Worm (Caenorhabditis elegans) whole organism, young adult: Measurements from ENCODE around the gene arl-8.
A peak's percentile ranks its signal among the peaks of the same experiment; 100 is the strongest.

ENCODE experiments used
- B0261.1 ChIP-seq: sonication (generic microtip); optimal IDR thresholded peaks from 2 replicates; lab custom pipeline; 2016; ENCODE audit warnings: mild to moderate bottlenecking, missing genetic modification characterization, moderate library complexity, missing compliant biosample characterization
- F10E7.11 ChIP-seq: sonication (generic microtip); optimal IDR thresholded peaks from 2 replicates; lab custom pipeline; 2017; ENCODE audit warnings: mild to moderate bottlenecking, missing genetic modification characterization, moderate library complexity, missing compliant biosample characterization
- F22D6.2 ChIP-seq: sonication (generic microtip); optimal IDR thresholded peaks from 2 replicates; lab custom pipeline; 2016; ENCODE audit warnings: mild to moderate bottlenecking, missing genetic modification characterization, missing compliant biosample characterization
- F37B4.10 ChIP-seq: fragments of 200-800 bp; sonication (Bioruptor generic); IDR thresholded peaks from 2 replicates; pipeline ENCODE4 v1.3.6; 2022; ENCODE audit warnings: missing genetic modification characterization, missing compliant biosample characterization
- F55B11.4 ChIP-seq: sonication (generic microtip); optimal IDR thresholded peaks from 2 replicates; lab custom pipeline; 2016; ENCODE audit warnings: missing compliant biosample characterization, missing genetic modification characterization, borderline replicate concordance; ENCODE audit not compliant: insufficient read depth
- K11D2.4 ChIP-seq: fragments of 200-800 bp; sonication (Bioruptor generic); IDR thresholded peaks from 2 replicates; pipeline ENCODE4 v1.3.6; 2022; ENCODE audit warnings: missing genetic modification reagents, missing genetic modification characterization, missing compliant biosample characterization
- Y67H2A.10 ChIP-seq: fragments of 200-800 bp; sonication (Bioruptor generic); conservative IDR thresholded peaks from 2 replicates; pipeline ENCODE4 v1.3.6; 2022; ENCODE audit warnings: missing genetic modification reagents, missing genetic modification characterization, missing compliant biosample characterization
- aptf-2 ChIP-seq: fragments of 200-800 bp; sonication (Bioruptor generic); conservative IDR thresholded peaks from 2 replicates; pipeline ENCODE4 v1.3.6; 2022; ENCODE audit warnings: missing genetic modification reagents, missing genetic modification characterization, missing compliant biosample characterization
- aptf-3 ChIP-seq: fragments of 200-800 bp; sonication (Bioruptor generic); IDR thresholded peaks from 2 replicates; pipeline ENCODE4 v1.3.6; 2022; ENCODE audit warnings: missing genetic modification characterization, missing compliant biosample characterization
- athp-1 ChIP-seq: sonication (generic microtip); optimal IDR thresholded peaks from 2 replicates; lab custom pipeline; 2017; ENCODE audit warnings: mild to moderate bottlenecking, missing genetic modification characterization, missing compliant biosample characterization
- attf-5 ChIP-seq: fragments of 200-800 bp; sonication (Bioruptor generic); optimal IDR thresholded peaks from 2 replicates; lab custom pipeline; 2018; ENCODE audit warnings: mild to moderate bottlenecking, missing genetic modification characterization, missing compliant biosample characterization
- cebp-1 ChIP-seq, 2 experiments: fragments of 200-800 bp in 1 of 2; sonication (Bioruptor generic) in 1 of 2; sonication (generic microtip) in 1 of 2; IDR thresholded peaks in 1 of 2; optimal IDR thresholded peaks in 1 of 2; 2 replicates each; pipeline versions ENCODE4 v1.3.6 to Lab custom; 2017 to 2022; ENCODE audit warnings: missing compliant biosample characterization in 2 of 2, missing genetic modification characterization in 2 of 2, mild to moderate bottlenecking in 1 of 2, missing genetic modification reagents in 1 of 2, moderate library complexity in 1 of 2
- ceh-40 ChIP-seq: fragments of 200-800 bp; sonication (Bioruptor generic); IDR thresholded peaks from 2 replicates; pipeline ENCODE4 v1.3.6; 2022; ENCODE audit warnings: missing genetic modification characterization, missing compliant biosample characterization
- ceh-58 ChIP-seq: fragments of 200-800 bp; sonication (Bioruptor generic); IDR thresholded peaks from 2 replicates; pipeline ENCODE4 v1.3.6; 2022; ENCODE audit warnings: missing genetic modification characterization, missing compliant biosample characterization
- ceh-91 ChIP-seq: fragments of 200-800 bp; sonication (Bioruptor generic); IDR thresholded peaks from 2 replicates; pipeline ENCODE4 v1.3.6; 2022; ENCODE audit warnings: missing genetic modification reagents, missing genetic modification characterization, missing compliant biosample characterization
- die-1 ChIP-seq: sonication (generic microtip); optimal IDR thresholded peaks from 2 replicates; lab custom pipeline; 2016; ENCODE audit warnings: missing genotype, mild to moderate bottlenecking, missing genetic modification characterization, missing compliant biosample characterization
- dpff-1 ChIP-seq: sonication (generic microtip); optimal IDR thresholded peaks from 2 replicates; lab custom pipeline; 2017; ENCODE audit warnings: mild to moderate bottlenecking, missing genetic modification characterization, missing compliant biosample characterization
- egl-18 ChIP-seq: fragments of 200-800 bp; sonication (Bioruptor generic); IDR thresholded peaks from 2 replicates; pipeline ENCODE4 v1.3.6; 2022; ENCODE audit warnings: missing genetic modification reagents, missing genetic modification characterization, missing compliant biosample characterization
- ekl-4 ChIP-seq: fragments of 200-800 bp; sonication (Bioruptor generic); IDR thresholded peaks from 2 replicates; pipeline ENCODE4 v1.3.6; 2022; ENCODE audit warnings: missing genetic modification reagents, missing genetic modification characterization, missing compliant biosample characterization
- fkh-3 ChIP-seq: sonication (generic microtip); optimal IDR thresholded peaks from 2 replicates; lab custom pipeline; 2016; ENCODE audit warnings: mild to moderate bottlenecking, missing genetic modification characterization, missing compliant biosample characterization
- hmg-1.2 ChIP-seq: fragments of 200-800 bp; sonication (Bioruptor generic); IDR thresholded peaks from 2 replicates; pipeline ENCODE4 v1.3.6; 2022; ENCODE audit warnings: missing genetic modification reagents, missing genetic modification characterization, missing compliant biosample characterization
- hmg-20 ChIP-seq: fragments of 200-800 bp; sonication (Bioruptor generic); IDR thresholded peaks from 2 replicates; pipeline ENCODE4 v1.3.6; 2022; ENCODE audit warnings: missing genetic modification reagents, missing genetic modification characterization, missing compliant biosample characterization
- hsf-1 ChIP-seq: fragments of 200-800 bp; sonication (Bioruptor generic); IDR thresholded peaks from 2 replicates; pipeline ENCODE4 v1.3.6; 2022; ENCODE audit warnings: missing genetic modification reagents, missing genetic modification characterization, missing compliant biosample characterization
- let-607 ChIP-seq, 2 experiments: fragments of 200-800 bp in 1 of 2; sonication (Bioruptor generic) in 1 of 2; sonication (generic microtip) in 1 of 2; optimal IDR thresholded peaks; 2 replicates each; lab custom pipeline; 2016 to 2018; ENCODE audit warnings: mild to moderate bottlenecking in 2 of 2, missing compliant biosample characterization in 2 of 2, missing genetic modification characterization in 2 of 2, moderate library complexity in 2 of 2, missing genotype in 1 of 2
- lin-35 ChIP-seq, 3 experiments: fragments of 150-350 bp in 2 of 3; sonication (generic microtip) in 1 of 3; optimal IDR thresholded peaks; 2 replicates each; lab custom pipeline; 2014 to 2018; ENCODE audit warnings: missing biosample characterization in 3 of 3, missing genetic modification characterization in 3 of 3, missing genetic modification reagents in 3 of 3
- lin-40 ChIP-seq: sonication (generic microtip); optimal IDR thresholded peaks from 2 replicates; lab custom pipeline; 2016; ENCODE audit warnings: missing genetic modification characterization, mild to moderate bottlenecking, missing compliant biosample characterization, missing genotype, missing genetic modification reagents
- lin-54 ChIP-seq: fragments of 200-800 bp; sonication (Bioruptor generic); optimal IDR thresholded peaks from 2 replicates; lab custom pipeline; 2018; ENCODE audit warnings: mild to moderate bottlenecking, missing genetic modification characterization, missing compliant biosample characterization
- lsl-1 ChIP-seq: fragments of 200-800 bp; sonication (Bioruptor generic); optimal IDR thresholded peaks from 2 replicates; lab custom pipeline; 2018; ENCODE audit warnings: mild to moderate bottlenecking, missing genetic modification characterization, moderate library complexity, missing compliant biosample characterization
- madf-3 ChIP-seq: fragments of 200-800 bp; sonication (Bioruptor generic); IDR thresholded peaks from 2 replicates; pipeline ENCODE4 v1.3.6; 2022; ENCODE audit warnings: missing genetic modification reagents, missing genetic modification characterization, missing compliant biosample characterization
- mes-4 ChIP-seq: sonication (generic microtip); optimal IDR thresholded peaks from 2 replicates; lab custom pipeline; 2016; ENCODE audit warnings: missing genotype, missing genetic modification characterization, missing compliant biosample characterization
- mxl-1 ChIP-seq: sonication (generic microtip); optimal IDR thresholded peaks from 2 replicates; lab custom pipeline; 2016; ENCODE audit warnings: missing genetic modification characterization, missing compliant biosample characterization
- nhr-90 ChIP-seq: sonication (generic microtip); optimal IDR thresholded peaks from 2 replicates; lab custom pipeline; 2016; ENCODE audit warnings: missing genotype, mild to moderate bottlenecking, missing genetic modification characterization, missing compliant biosample characterization
- pbrm-1 ChIP-seq: fragments of 200-800 bp; sonication (Bioruptor generic); IDR thresholded peaks from 2 replicates; pipeline ENCODE4 v1.3.6; 2022; ENCODE audit warnings: missing genetic modification reagents, missing genetic modification characterization, missing compliant biosample characterization
- pha-4 ChIP-seq: fragments of 150-350 bp; sonication (generic microtip); optimal IDR thresholded peaks from 2 replicates; lab custom pipeline; 2014; ENCODE audit warnings: missing biosample characterization, missing genetic modification reagents, missing genetic modification characterization
- sea-2 ChIP-seq: fragments of 200-800 bp; sonication (Bioruptor generic); IDR thresholded peaks from 2 replicates; pipeline ENCODE4 v1.3.6; 2022; ENCODE audit warnings: missing genetic modification characterization, missing compliant biosample characterization
- snpc-4 ChIP-seq, 5 experiments: fragments of 150-350 bp in 1 of 5; sonication (generic microtip) in 4 of 5; optimal IDR thresholded peaks; 2 replicates each; lab custom pipeline; 2014 to 2018; ENCODE audit warnings: missing genetic modification characterization in 5 of 5, missing biosample characterization in 3 of 5, antibody characterized with exemption in 2 of 5, mild to moderate bottlenecking in 2 of 5, missing compliant biosample characterization in 2 of 5, missing genotype in 2 of 5, moderate library complexity in 2 of 5, missing genetic modification reagents in 1 of 5
- somi-1 ChIP-seq: fragments of 200-800 bp; sonication (Bioruptor generic); optimal IDR thresholded peaks from 2 replicates; lab custom pipeline; 2018; ENCODE audit warnings: mild to moderate bottlenecking, missing genetic modification characterization, missing compliant biosample characterization
- tbx-9 ChIP-seq: sonication (generic microtip); optimal IDR thresholded peaks from 2 replicates; lab custom pipeline; 2016; ENCODE audit warnings: borderline replicate concordance, missing genetic modification characterization, inconsistent platforms, missing compliant biosample characterization
- tlf-1 ChIP-seq: fragments of 200-800 bp; sonication (Bioruptor generic); optimal IDR thresholded peaks from 2 replicates; lab custom pipeline; 2018; ENCODE audit warnings: mild to moderate bottlenecking, missing genetic modification characterization, missing compliant biosample characterization
- xnd-1 ChIP-seq: sonication (generic microtip); optimal IDR thresholded peaks from 2 replicates; lab custom pipeline; 2016; ENCODE audit warnings: missing genotype, missing genetic modification reagents, missing genetic modification characterization, missing compliant biosample characterization
- zim-3 ChIP-seq: sonication (generic microtip); optimal IDR thresholded peaks from 2 replicates; lab custom pipeline; 2017; ENCODE audit warnings: mild to moderate bottlenecking, missing genetic modification characterization, moderate library complexity, missing compliant biosample characterization
- ztf-18 ChIP-seq: sonication (generic microtip); optimal IDR thresholded peaks from 2 replicates; lab custom pipeline; 2016; ENCODE audit warnings: missing genotype, mild to moderate bottlenecking, missing genetic modification characterization, missing compliant biosample characterization
- ztf-25 ChIP-seq: fragments of 200-800 bp; sonication (Bioruptor generic); IDR thresholded peaks from 2 replicates; pipeline ENCODE4 v1.3.6; 2022; ENCODE audit warnings: missing genetic modification reagents, missing genetic modification characterization, missing compliant biosample characterization
- ztf-28 ChIP-seq: fragments of 200-800 bp; sonication (Bioruptor generic); IDR thresholded peaks from 2 replicates; pipeline ENCODE4 v1.3.6; 2022; ENCODE audit warnings: missing genetic modification reagents, missing genetic modification characterization, missing compliant biosample characterization

Gene arl-8

DNA sequence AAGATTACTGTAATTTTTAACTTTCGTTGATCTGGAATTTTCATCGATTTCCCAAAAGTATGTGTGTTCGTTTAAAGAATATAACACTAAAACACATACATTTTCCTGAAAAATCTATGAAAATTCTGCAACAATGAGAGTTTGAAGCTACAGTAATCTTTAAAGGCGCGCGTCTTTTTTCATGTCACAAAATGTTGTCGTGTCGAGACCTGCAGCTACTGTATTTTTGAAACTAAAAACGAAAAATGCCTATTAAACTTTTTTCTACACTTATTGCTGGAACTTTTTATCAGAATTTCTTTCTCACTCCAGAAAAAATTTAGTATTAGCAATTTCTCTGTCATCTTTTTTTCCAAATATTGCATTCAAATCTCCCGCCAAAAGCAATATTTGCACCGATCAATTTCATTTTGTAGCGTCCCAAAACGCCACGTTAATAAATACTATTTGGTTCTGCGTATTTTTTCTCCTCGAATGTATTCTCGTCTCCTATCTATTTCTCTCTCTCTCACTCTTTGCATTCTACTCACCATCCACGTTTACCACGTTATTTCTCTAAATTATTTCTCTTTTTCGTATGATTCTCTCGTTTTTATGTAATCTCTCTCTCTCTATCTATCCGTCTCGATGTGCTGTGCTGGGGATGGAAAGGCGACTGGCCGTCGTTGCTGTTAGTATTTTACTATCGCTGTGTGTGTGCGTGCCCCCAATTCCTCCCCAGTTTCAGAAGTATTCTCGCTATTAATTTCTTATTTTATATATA, 11.4 kb upstream of the arl-8 start, which contains the start of gene melo-1 (continued):
- TF ChIP-seq let-607 (tag; optimal IDR thresholded peaks at IDR 0.05; lab: Kevin White, UChicago) (peak; percentile 76 to 80), snpc-4 (GFP tag; optimal IDR thresholded peaks at IDR 0.05; lab: Kevin White, UChicago) (no peak), snpc-4 (tag; optimal IDR thresholded peaks at IDR 0.05; lab: Kevin White, UChicago) (peak; percentile 8 to 67 (median 40))

DNA sequence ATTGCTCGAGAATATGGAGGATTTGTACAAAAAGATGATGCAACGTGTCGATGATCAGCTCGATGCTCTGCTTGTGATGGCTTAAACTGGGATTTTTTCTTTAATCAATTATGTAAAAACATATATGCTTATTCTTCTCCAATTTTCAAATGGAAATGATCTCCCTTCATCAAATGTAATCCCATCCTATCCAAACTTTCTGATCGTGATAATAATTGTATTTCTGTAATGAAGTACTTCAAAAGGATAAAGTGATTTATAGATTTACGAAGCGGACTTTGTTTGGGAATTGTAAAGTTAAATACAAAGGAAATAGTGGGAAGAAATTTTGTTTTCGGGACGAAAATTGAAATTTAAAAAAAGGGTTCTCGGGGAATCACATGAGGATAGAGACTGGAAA, 7.4 kb upstream of the arl-8 start:
- TF ChIP-seq pbrm-1 (GFP tag; lab: Robert Waterston, UW) (0 out of 2 replicates have a peak, but pooled peaks have one; percentile 7), aptf-3 (GFP tag; lab: Robert Waterston, UW) (no peak), ekl-4 (GFP tag; lab: Robert Waterston, UW) (0 out of 2 replicates have a peak, but pooled peaks have one; percentile 26), sea-2 (no peak), zim-3 (no peak), tbx-9 (tag; lab: Kevin White, UChicago) (no peak), cebp-1 (GFP tag; IDR thresholded peaks at IDR 0.05; lab: Robert Waterston, UW) (no peak), cebp-1 (tag; optimal IDR thresholded peaks at IDR 0.05; lab: Kevin White, UChicago) (peak; percentile 25), die-1 (peak; percentile 35), F55B11.4 (tag; lab: Kevin White, UChicago) (no peak), let-607 (tag; optimal IDR thresholded peaks at IDR 0.05; lab: Kevin White, UChicago) (peak in 1 of 2 experiments; percentile 20), ztf-25 (GFP tag; lab: Robert Waterston, UW) (no peak), pha-4 (tag; lab: Kevin White, UChicago) (no peak), lin-54 (GFP tag; lab: Kevin White, UChicago) (peak; percentile 21), lsl-1 (peak; percentile 0), hmg-20 (no peak), xnd-1 (no peak), ztf-28 (GFP tag; lab: Robert Waterston, UW) (no peak), fkh-3 (tag; lab: Kevin White, UChicago) (no peak), mes-4 (peak; percentile 12), ceh-91 (no peak), hsf-1 (GFP tag; lab: Robert Waterston, UW) (no peak), ceh-40 (GFP tag; lab: Robert Waterston, UW) (no peak), nhr-90 (tag; lab: Kevin White, UChicago) (no peak), attf-5 (GFP tag; lab: Kevin White, UChicago) (no peak), K11D2.4 (GFP tag; lab: Robert Waterston, UW) (no peak), Y67H2A.10 (GFP tag; lab: Robert Waterston, UW) (0 out of 2 replicates have a peak, but pooled peaks have one; percentile 28), ztf-18 (tag; lab: Kevin White, UChicago) (peak; percentile 6), mxl-1 (no peak), lin-35 (GFP tag; optimal IDR thresholded peaks at IDR 0.05; lab: Kevin White, UChicago) (peak in 1 of 3 experiments; percentile 62), somi-1 (peak; percentile 26), lin-40 (tag; lab: Kevin White, UChicago) (peak; percentile 7), egl-18 (no peak), aptf-2 (GFP tag; lab: Robert Waterston, UW) (no peak), ceh-58 (GFP tag; lab: Robert Waterston, UW) (no peak), hmg-1.2 (peak; percentile 10; the same call in 1 of the 2 replicates), B0261.1 (tag; lab: Kevin White, UChicago) (no peak), F10E7.11 (tag; lab: Kevin White, UChicago) (no peak), dpff-1 (tag; lab: Kevin White, UChicago) (no peak), athp-1 (peak; percentile 31), F22D6.2 (no peak), madf-3 (no peak), F37B4.10 (GFP tag; lab: Robert Waterston, UW) (no peak), tlf-1 (GFP tag; lab: Kevin White, UChicago) (peak; percentile 38)
